Worm (Caenorhabditis elegans) whole organism, L4 larva: Measurements from ENCODE around the gene nhr-253.

Source experiments
- R02D3.7 ChIP-seq: fragments of 150-350 bp; sonication (generic microtip); optimal IDR thresholded peaks from 3 replicates; lab custom pipeline; 2014; ENCODE audit warnings: missing biosample characterization, missing genetic modification characterization
- Y105C5A.15 ChIP-seq: fragments of 200-800 bp; sonication (Bioruptor generic); IDR thresholded peaks from 2 replicates; pipeline ENCODE4 v1.3.6; 2022; ENCODE audit warnings: missing genetic modification characterization, missing compliant biosample characterization
- ama-1 ChIP-seq: fragments of 150-350 bp; optimal IDR thresholded peaks from 2 replicates; lab custom pipeline; 2014; ENCODE audit warnings: inconsistent platforms, mixed read lengths
- dmd-8 ChIP-seq: fragments of 200-800 bp; sonication (Bioruptor generic); IDR thresholded peaks from 2 replicates; pipeline ENCODE4 v1.3.6; 2022; ENCODE audit warnings: missing genetic modification characterization, missing compliant biosample characterization
- dpl-1 ChIP-seq: fragments of 150-350 bp; optimal IDR thresholded peaks from 2 replicates; lab custom pipeline; 2014; ENCODE audit warnings: missing biosample characterization, missing genetic modification reagents, missing genetic modification characterization
- fos-1 ChIP-seq: fragments of 150-350 bp; optimal IDR thresholded peaks from 2 replicates; lab custom pipeline; 2014; ENCODE audit warnings: missing biosample characterization, missing genetic modification characterization
- lin-39 ChIP-seq: fragments of 150-350 bp; optimal IDR thresholded peaks from 2 replicates; lab custom pipeline; 2014; ENCODE audit warnings: missing biosample characterization, missing genetic modification reagents, missing genetic modification characterization
- mep-1 ChIP-seq: fragments of 150-350 bp; sonication (generic microtip); optimal IDR thresholded peaks from 3 replicates; lab custom pipeline; 2014; ENCODE audit warnings: missing biosample characterization, missing genetic modification characterization
- nhr-10 ChIP-seq: fragments of 150-350 bp; optimal IDR thresholded peaks from 2 replicates; lab custom pipeline; 2014; ENCODE audit warnings: missing biosample characterization, missing genetic modification characterization
- nhr-237 ChIP-seq: sonication (generic microtip); optimal IDR thresholded peaks from 2 replicates; lab custom pipeline; 2017; ENCODE audit warnings: missing biosample characterization, missing genetic modification characterization
- skn-1 ChIP-seq: fragments of 150-350 bp; optimal IDR thresholded peaks from 2 replicates; lab custom pipeline; 2014; ENCODE audit warnings: missing biosample characterization, missing genetic modification characterization
- snpc-4 ChIP-seq: fragments of 150-350 bp; optimal IDR thresholded peaks from 2 replicates; lab custom pipeline; 2014; ENCODE audit warnings: missing biosample characterization, missing genetic modification characterization
- unc-62 ChIP-seq, 3 experiments: fragments of 150-350 bp in 1 of 3; sonication (generic microtip); optimal IDR thresholded peaks in 2 of 3; peaks in 1 of 3; 1 replicate in 1 of 3; 2 replicates in 2 of 3; lab custom pipeline; 2014 to 2017; ENCODE audit warnings: missing biosample characterization in 3 of 3, missing genetic modification characterization in 3 of 3, missing genetic modification reagents in 3 of 3, missing genotype in 1 of 3
- ztf-11 ChIP-seq: fragments of 150-350 bp; optimal IDR thresholded peaks from 2 replicates; lab custom pipeline; 2014; ENCODE audit warnings: missing biosample characterization, missing genetic modification characterization

ce11 chrV:424140-424539, 27.7 kb downstream of the nhr-253 start, which contains the start of gene B0554.5:
- TF ChIP-seq mep-1 (tag; lab: Kevin White, UChicago) = no peak
- no peak for TF ChIP-seq dpl-1 (GFP tag; lab: Kevin White, UChicago)
- TF ChIP-seq snpc-4 (tag; lab: Kevin White, UChicago) = no peak
- TF ChIP-seq nhr-10 = no peak
- TF ChIP-seq Y105C5A.15 = no peak
- TF ChIP-seq nhr-237 (tag; lab: Kevin White, UChicago) = no peak
- TF ChIP-seq lin-39 (tag; lab: Kevin White, UChicago) = no peak
- TF ChIP-seq skn-1 (tag; lab: Kevin White, UChicago) = no peak
- TF ChIP-seq dmd-8 (GFP tag; lab: Robert Waterston, UW) = no peak
- no peak for TF ChIP-seq unc-62 (GFP tag; optimal IDR thresholded peaks at IDR 0.05 in 1 of 2; lab: Kevin White, UChicago)
- no peak for TF ChIP-seq unc-62 (tag; optimal IDR thresholded peaks at IDR 0.05; lab: Kevin White, UChicago)
- TF ChIP-seq ztf-11 (tag; lab: Kevin White, UChicago) = no peak
- TF ChIP-seq ama-1 = no peak
- no peak for TF ChIP-seq R02D3.7
- no peak for TF ChIP-seq fos-1
